Worm (Caenorhabditis elegans) whole organism, L2 larva: ENCODE data around the gene fbxa-14.

Experiments used
- ZK546.5 ChIP-seq: sonication (generic microtip); optimal IDR thresholded peaks from 2 replicates; lab custom pipeline; 2017; ENCODE audit warnings: missing biosample characterization, missing genetic modification characterization
- aly-2 ChIP-seq: fragments of 150-350 bp; optimal IDR thresholded peaks from 2 replicates; lab custom pipeline; 2014; ENCODE audit warnings: missing biosample characterization, missing genetic modification characterization
- ama-1 ChIP-seq: fragments of 150-350 bp; optimal IDR thresholded peaks from 2 replicates; lab custom pipeline; 2018; ENCODE audit warnings: inconsistent platforms
- fos-1 ChIP-seq: fragments of 150-350 bp; optimal IDR thresholded peaks from 2 replicates; lab custom pipeline; 2014; ENCODE audit warnings: missing biosample characterization, missing genetic modification characterization
- lin-13 ChIP-seq: fragments of 150-350 bp; optimal IDR thresholded peaks from 2 replicates; lab custom pipeline; 2014; ENCODE audit warnings: missing biosample characterization, missing genetic modification reagents, missing genetic modification characterization
- lsy-2 ChIP-seq, 2 experiments: fragments of 150-350 bp in 1 of 2; sonication (generic microtip) in 1 of 2; optimal IDR thresholded peaks; 2 replicates each; lab custom pipeline; 2014 to 2017; ENCODE audit warnings: missing biosample characterization in 2 of 2, missing genetic modification characterization in 2 of 2
- nhr-11 ChIP-seq: fragments of 150-350 bp; optimal IDR thresholded peaks from 2 replicates; lab custom pipeline; 2014; ENCODE audit warnings: missing biosample characterization, missing genetic modification characterization
- nhr-237 ChIP-seq: fragments of 150-350 bp; optimal IDR thresholded peaks from 2 replicates; lab custom pipeline; 2014; ENCODE audit warnings: missing biosample characterization, missing genetic modification characterization
- nhr-25 ChIP-seq: fragments of 150-350 bp; sonication (generic microtip); optimal IDR thresholded peaks from 3 replicates; lab custom pipeline; 2014; ENCODE audit warnings: missing biosample characterization, missing genetic modification characterization
- nhr-77 ChIP-seq: fragments of 150-350 bp; optimal IDR thresholded peaks from 2 replicates; lab custom pipeline; 2014; ENCODE audit warnings: missing biosample characterization, missing genetic modification characterization
- unc-62 ChIP-seq: fragments of 150-350 bp; optimal IDR thresholded peaks from 2 replicates; lab custom pipeline; 2014; ENCODE audit warnings: missing biosample characterization, missing genetic modification reagents, missing genetic modification characterization
- ztf-11 ChIP-seq: sonication (generic microtip); optimal IDR thresholded peaks from 2 replicates; lab custom pipeline; 2017; ENCODE audit warnings: missing biosample characterization, missing genetic modification characterization

ce11 chrIII:1340240-1340639 is 15.8 kb upstream of the fbxa-14 start, which contains the start of gene fbxa-5:
- no peak for TF ChIP-seq lin-13 (GFP tag; lab: Kevin White, UChicago)
- TF ChIP-seq ama-1 = no peak
- TF ChIP-seq nhr-77 = no peak
- no peak for TF ChIP-seq ztf-11 (tag; lab: Kevin White, UChicago)
- no peak for TF ChIP-seq nhr-25 (tag; lab: Kevin White, UChicago)
- TF ChIP-seq unc-62 = no peak
- no peak for TF ChIP-seq nhr-11 (tag; lab: Kevin White, UChicago)
- TF ChIP-seq aly-2 = no peak
- TF ChIP-seq nhr-237 = no peak
- TF ChIP-seq lsy-2 (tag; optimal IDR thresholded peaks at IDR 0.05; lab: Kevin White, UChicago) = no peak
- no peak for TF ChIP-seq ZK546.5 (tag; lab: Kevin White, UChicago)
- TF ChIP-seq fos-1 (tag; lab: Kevin White, UChicago) = no peak
